Fruit fly (Drosophila melanogaster): ENCODE data around the gene JhI-21.
A peak's percentile ranks its signal among the peaks of the same experiment; 100 is the strongest.

JhI-21 gene

dm6 chr2L:12044613-12045350 lies 11.1 kb downstream of the JhI-21 start, which contains the start of gene CG6785 (continued):
- peak; percentile 71 for TF ChIP-seq HLHmδ (GFP tag; optimal IDR thresholded peaks at IDR 0.05)
- peak; percentile 72 for TF ChIP-seq Blimp-1 (GFP tag; optimal IDR thresholded peaks at IDR 0.05)
- TF ChIP-seq Antp (GFP tag; optimal IDR thresholded peaks at IDR 0.05) = peak; percentile 62
- peak; percentile 72 for TF ChIP-seq CG10654 (GFP tag; optimal IDR thresholded peaks at IDR 0.05)
- no peak for TF ChIP-seq CG43689 (GFP tag; IDR thresholded peaks at IDR 0.05)
- TF ChIP-seq CG13894 (tag; optimal IDR thresholded peaks at IDR 0.05) = peak; percentile 72
- TF ChIP-seq CG11696 (GFP tag; IDR thresholded peaks at IDR 0.05) = no peak
- TF ChIP-seq ems (GFP tag; optimal IDR thresholded peaks at IDR 0.05) = peak; percentile 73
- peak; percentile 65 for TF ChIP-seq Dad (GFP tag; optimal IDR thresholded peaks at IDR 0.05)
- TF ChIP-seq CG15514 (GFP tag; optimal IDR thresholded peaks at IDR 0.05) = peak; percentile 86
- no peak for TF ChIP-seq dan (GFP tag; IDR thresholded peaks at IDR 0.05)
- TF ChIP-seq shn (GFP tag; optimal IDR thresholded peaks at IDR 0.05) = peak; percentile 68
- TF ChIP-seq so (GFP tag; IDR thresholded peaks at IDR 0.05) = peak; percentile 74; the same call in 2 of the 3 replicates
- no peak for TF ChIP-seq al (GFP tag; IDR thresholded peaks at IDR 0.05)
- peak; percentile 64 for TF ChIP-seq CG4282 (GFP tag; optimal IDR thresholded peaks at IDR 0.05)
- TF ChIP-seq CG2712 (tag; optimal IDR thresholded peaks at IDR 0.05) = peak; percentile 70
- peak; percentile 18 for TF ChIP-seq Dp (GFP tag; optimal IDR thresholded peaks at IDR 0.05)
- TF ChIP-seq nmo (GFP tag; optimal IDR thresholded peaks at IDR 0.05) = peak; percentile 24
- TF ChIP-seq CG33557 (GFP tag; optimal IDR thresholded peaks at IDR 0.05) = peak; percentile 91
- TF ChIP-seq tin (GFP tag; optimal IDR thresholded peaks at IDR 0.05) = peak; percentile 56
- TF ChIP-seq Lim3 (GFP tag; IDR thresholded peaks at IDR 0.05) = no peak
- no peak; the same call in 2 of the 3 replicates for TF ChIP-seq B-H1 (GFP tag; IDR thresholded peaks at IDR 0.05)
- peak; percentile 96 for TF ChIP-seq CG17912 (GFP tag; optimal IDR thresholded peaks at IDR 0.05)
- TF ChIP-seq CG30020 (tag; optimal IDR thresholded peaks at IDR 0.05) = peak; percentile 24
- TF ChIP-seq vnd (GFP tag; IDR thresholded peaks at IDR 0.05; ENCODE audit: partially characterized antibody) = no peak
- TF ChIP-seq CG1792 (GFP tag; optimal IDR thresholded peaks at IDR 0.05) = peak; percentile 75
- peak; percentile 94 for TF ChIP-seq lab (GFP tag; optimal IDR thresholded peaks at IDR 0.05)
- peak; percentile 9 for TF ChIP-seq CG15073 (GFP tag; optimal IDR thresholded peaks at IDR 0.05)
- peak; percentile 89 for TF ChIP-seq abd-A (tag; optimal IDR thresholded peaks at IDR 0.05)
- TF ChIP-seq slou (GFP tag; optimal IDR thresholded peaks at IDR 0.05) = peak; percentile 26
- peak; percentile 65; the same call in 2 of the 3 replicates for TF ChIP-seq CG11456 (GFP tag; IDR thresholded peaks at IDR 0.05)
- peak; percentile 62 for TF ChIP-seq phol (tag; optimal IDR thresholded peaks at IDR 0.05)
- TF ChIP-seq en (GFP tag; optimal IDR thresholded peaks at IDR 0.05) = peak; percentile 77
- peak; percentile 88 for TF ChIP-seq run (tag; optimal IDR thresholded peaks at IDR 0.05)
- peak; percentile 74 for TF ChIP-seq pb (GFP tag; optimal IDR thresholded peaks at IDR 0.05)
- TF ChIP-seq bab2 (GFP tag; optimal IDR thresholded peaks at IDR 0.05) = peak; percentile 92
- TF ChIP-seq CG16815 (GFP tag; optimal IDR thresholded peaks at IDR 0.05) = no peak
- peak; percentile 85 for TF ChIP-seq p53 (GFP tag; optimal IDR thresholded peaks at IDR 0.05)
- TF ChIP-seq CG4617 (GFP tag; optimal IDR thresholded peaks at IDR 0.05; ENCODE audit: borderline replicate concordance) = peak; percentile 49
- TF ChIP-seq dpn (GFP tag; optimal IDR thresholded peaks at IDR 0.05) = peak; percentile 70 to 80
- peak; percentile 77 for TF ChIP-seq nom (GFP tag; optimal IDR thresholded peaks at IDR 0.05)
- no peak for TF ChIP-seq Ravus (GFP tag; IDR thresholded peaks at IDR 0.05)
- peak in 1 of 3 experiments; percentile 51 for TF ChIP-seq Stat92E (GFP tag; optimal IDR thresholded peaks at IDR 0.05)
